Worm (Caenorhabditis elegans): Measurements from ENCODE around the gene exc-12.

ce11 chrIII:13544593-13544992 is 25.7 kb downstream of the exc-12 start:
- TF ChIP-seq him-1 (tag; optimal IDR thresholded peaks at IDR 0.05) (no peak), dao-5 (tag; optimal IDR thresholded peaks at IDR 0.05) (no peak)

Data from whole organism, L4/young adult.